ENCODE assay signal across 2 worm cellular contexts in genomic region chrIV:1548457-1548861, ce11.
TF ChIP-seq lines count a peak whose summit lies in the region.

Gene col-107, plus strand, starts transcription at chrIV:1548721.

TF ChIP-seq in whole organism, L1 larva, 84 proteins besides CTCF, POLR2A, EP300 and RAD21 (continued from another document):
- TF ChIP-seq rnt-1 (tag; optimal IDR thresholded peaks at IDR 0.05; lab: Kevin White, UChicago) (peak; percentile 22), snu-23 (GFP tag; optimal IDR thresholded peaks at IDR 0.05; lab: Kevin White, UChicago) (peak; percentile 9)

TF ChIP-seq in whole organism, L2 larva, 48 proteins besides CTCF, POLR2A, EP300 and RAD21 (continued from another document):
- no peak for TF ChIP-seq alr-1 (tag; optimal IDR thresholded peaks at IDR 0.05; lab: Kevin White, UChicago)
